Worm (Caenorhabditis elegans) whole organism, L4 larva: ENCODE measurements around the gene C28C12.12.

Experiments used
- F10B5.3 ChIP-seq: sonication (generic microtip); optimal IDR thresholded peaks from 2 replicates; lab custom pipeline; 2016; ENCODE audit warnings: mild to moderate bottlenecking, missing genetic modification characterization, missing compliant biosample characterization
- R02D3.7 ChIP-seq: fragments of 150-350 bp; sonication (generic microtip); optimal IDR thresholded peaks from 3 replicates; lab custom pipeline; 2014; ENCODE audit warnings: missing biosample characterization, missing genetic modification characterization
- T20F7.1 ChIP-seq: fragments of 200-800 bp; sonication (Bioruptor generic); optimal IDR thresholded peaks from 2 replicates; lab custom pipeline; 2018; ENCODE audit warnings: mild to moderate bottlenecking, missing genetic modification characterization, missing compliant biosample characterization
- Y105C5A.15 ChIP-seq: fragments of 200-800 bp; sonication (Bioruptor generic); IDR thresholded peaks from 2 replicates; pipeline ENCODE4 v1.3.6; 2022; ENCODE audit warnings: missing genetic modification characterization, missing compliant biosample characterization
- Y48G9A.11 ChIP-seq: fragments of 200-800 bp; sonication (Bioruptor generic); IDR thresholded peaks from 2 replicates; pipeline ENCODE4 v1.3.6; 2022; ENCODE audit warnings: missing genetic modification reagents, missing genetic modification characterization, missing compliant biosample characterization
- aha-1 ChIP-seq: fragments of 150-350 bp; peaks from one replicate; lab custom pipeline; 2014; ENCODE audit warnings: missing biosample characterization, missing genetic modification characterization
- arid-1 ChIP-seq: fragments of 200-800 bp; sonication (Bioruptor generic); conservative IDR thresholded peaks from 2 replicates; pipeline ENCODE4 v1.3.6; 2022; ENCODE audit warnings: missing genetic modification reagents, missing genetic modification characterization, missing compliant biosample characterization
- ceh-32 ChIP-seq: sonication (generic microtip); optimal IDR thresholded peaks from 2 replicates; lab custom pipeline; 2016; ENCODE audit warnings: mild to moderate bottlenecking, missing genetic modification characterization, missing compliant biosample characterization; ENCODE audit not compliant: poor library complexity
- daf-12 ChIP-seq: fragments of 150-350 bp; optimal IDR thresholded peaks from 2 replicates; lab custom pipeline; 2014; ENCODE audit warnings: missing biosample characterization, missing genetic modification reagents, missing genetic modification characterization
- daf-16 ChIP-seq, 3 experiments: sonication (generic microtip); optimal IDR thresholded peaks; 2 replicates each; lab custom pipeline; 2016 to 2017; ENCODE audit warnings: missing genetic modification characterization in 3 of 3, missing genetic modification reagents in 3 of 3, mild to moderate bottlenecking in 2 of 3, missing compliant biosample characterization in 2 of 3, missing biosample characterization in 1 of 3, moderate library complexity in 1 of 3
- dmd-6 ChIP-seq: fragments of 200-800 bp; sonication (Bioruptor generic); IDR thresholded peaks from 2 replicates; pipeline ENCODE4 v1.3.6; 2022; ENCODE audit warnings: missing genetic modification reagents, missing genetic modification characterization, missing compliant biosample characterization
- dmd-8 ChIP-seq: fragments of 200-800 bp; sonication (Bioruptor generic); IDR thresholded peaks from 2 replicates; pipeline ENCODE4 v1.3.6; 2022; ENCODE audit warnings: missing genetic modification characterization, missing compliant biosample characterization
- dve-1 ChIP-seq: sonication (generic microtip); optimal IDR thresholded peaks from 2 replicates; lab custom pipeline; 2017; ENCODE audit warnings: antibody characterized with exemption, mild to moderate bottlenecking, missing genetic modification characterization, missing compliant biosample characterization; ENCODE audit not compliant: insufficient read depth
- hif-1 ChIP-seq, 2 experiments: sonication (generic microtip); optimal IDR thresholded peaks; 2 replicates each; lab custom pipeline; 2016 to 2017; ENCODE audit warnings: missing compliant biosample characterization in 2 of 2, missing genetic modification characterization in 2 of 2, missing genetic modification reagents in 2 of 2, missing genotype in 2 of 2, mild to moderate bottlenecking in 1 of 2
- hlh-11 ChIP-seq: fragments of 200-800 bp; sonication (Bioruptor generic); optimal IDR thresholded peaks from 2 replicates; lab custom pipeline; 2018; ENCODE audit warnings: mild to moderate bottlenecking, missing genetic modification characterization, missing compliant biosample characterization
- hlh-30 ChIP-seq: sonication (generic microtip); optimal IDR thresholded peaks from 2 replicates; lab custom pipeline; 2017; ENCODE audit warnings: antibody characterized with exemption, mild to moderate bottlenecking, missing genetic modification characterization, missing compliant biosample characterization; ENCODE audit not compliant: insufficient read depth
- jun-1 ChIP-seq: fragments of 150-350 bp; optimal IDR thresholded peaks from 2 replicates; lab custom pipeline; 2014; ENCODE audit warnings: missing biosample characterization, missing genetic modification reagents, missing genetic modification characterization
- lim-7 ChIP-seq: fragments of 200-800 bp; sonication (Bioruptor generic); IDR thresholded peaks from 2 replicates; pipeline ENCODE4 v1.3.6; 2022; ENCODE audit warnings: missing genetic modification characterization, missing compliant biosample characterization
- lin-13 ChIP-seq: fragments of 150-350 bp; optimal IDR thresholded peaks from 2 replicates; lab custom pipeline; 2014; ENCODE audit warnings: missing biosample characterization, missing genetic modification reagents, missing genetic modification characterization
- lsy-2 ChIP-seq, 2 experiments: fragments of 150-350 bp in 1 of 2; sonication (generic microtip) in 1 of 2; optimal IDR thresholded peaks; 2 replicates each; lab custom pipeline; 2014 to 2017; ENCODE audit warnings: missing biosample characterization in 2 of 2, missing genetic modification characterization in 2 of 2
- mdl-1 ChIP-seq, 2 experiments: fragments of 150-350 bp in 1 of 2; sonication (generic microtip) in 1 of 2; optimal IDR thresholded peaks; 2 replicates each; lab custom pipeline; 2014 to 2017; ENCODE audit warnings: missing biosample characterization in 2 of 2, missing genetic modification characterization in 2 of 2
- mep-1 ChIP-seq: fragments of 150-350 bp; sonication (generic microtip); optimal IDR thresholded peaks from 3 replicates; lab custom pipeline; 2014; ENCODE audit warnings: missing biosample characterization, missing genetic modification characterization
- mxl-2 ChIP-seq: fragments of 200-800 bp; sonication (Bioruptor generic); conservative IDR thresholded peaks from 2 replicates; pipeline ENCODE4 v1.3.6; 2022; ENCODE audit warnings: missing genetic modification reagents, missing genetic modification characterization, missing compliant biosample characterization
- mxl-3 ChIP-seq: fragments of 200-800 bp; sonication (Bioruptor generic); optimal IDR thresholded peaks from 2 replicates; lab custom pipeline; 2018; ENCODE audit warnings: mild to moderate bottlenecking, missing genetic modification characterization, missing compliant biosample characterization
- nhr-111 ChIP-seq: fragments of 200-800 bp; sonication (Bioruptor generic); optimal IDR thresholded peaks from 2 replicates; lab custom pipeline; 2018; ENCODE audit warnings: mild to moderate bottlenecking, missing genetic modification characterization, missing compliant biosample characterization
- nhr-237 ChIP-seq: sonication (generic microtip); optimal IDR thresholded peaks from 2 replicates; lab custom pipeline; 2017; ENCODE audit warnings: missing biosample characterization, missing genetic modification characterization
- nhr-28 ChIP-seq: fragments of 150-350 bp; optimal IDR thresholded peaks from 2 replicates; lab custom pipeline; 2014; ENCODE audit warnings: missing biosample characterization, missing genetic modification characterization
- nhr-42 ChIP-seq: fragments of 200-800 bp; sonication (Bioruptor generic); IDR thresholded peaks from 2 replicates; pipeline ENCODE4 v1.3.6; 2022; ENCODE audit warnings: missing genetic modification characterization, missing compliant biosample characterization
- nhr-48 ChIP-seq: sonication (generic microtip); optimal IDR thresholded peaks from 2 replicates; lab custom pipeline; 2016; ENCODE audit warnings: mild to moderate bottlenecking, missing genetic modification characterization, missing compliant biosample characterization
- nhr-77 ChIP-seq: fragments of 150-350 bp; optimal IDR thresholded peaks from 2 replicates; lab custom pipeline; 2014; ENCODE audit warnings: missing biosample characterization, missing genetic modification characterization
- pha-4 ChIP-seq, 2 experiments: fragments of 150-350 bp in 1 of 2; fragments of 200-800 bp in 1 of 2; sonication (Bioruptor generic) in 1 of 2; IDR thresholded peaks in 1 of 2; optimal IDR thresholded peaks in 1 of 2; 2 replicates each; pipeline versions ENCODE4 v1.3.6 to Lab custom; 2014 to 2022; ENCODE audit warnings: missing genetic modification characterization in 2 of 2, missing genetic modification reagents in 2 of 2, missing biosample characterization in 1 of 2, missing compliant biosample characterization in 1 of 2
- php-3 ChIP-seq: fragments of 200-800 bp; sonication (Bioruptor generic); IDR thresholded peaks from 2 replicates; pipeline ENCODE4 v1.3.6; 2022; ENCODE audit warnings: missing genetic modification reagents, missing genetic modification characterization, missing compliant biosample characterization
- pqm-1 ChIP-seq: sonication (generic microtip); optimal IDR thresholded peaks from 2 replicates; lab custom pipeline; 2017; ENCODE audit warnings: missing biosample characterization, missing genetic modification characterization
- saeg-2 ChIP-seq: fragments of 200-800 bp; sonication (Bioruptor generic); IDR thresholded peaks from 2 replicates; pipeline ENCODE4 v1.3.6; 2022; ENCODE audit warnings: missing genetic modification reagents, missing genetic modification characterization, missing compliant biosample characterization
- tra-1 ChIP-seq: fragments of 200-800 bp; sonication (Bioruptor generic); IDR thresholded peaks from 2 replicates; pipeline ENCODE4 v1.3.6; 2022; ENCODE audit warnings: missing genetic modification reagents, missing genetic modification characterization, missing compliant biosample characterization
- unc-62 ChIP-seq, 3 experiments: fragments of 150-350 bp in 1 of 3; sonication (generic microtip); optimal IDR thresholded peaks in 2 of 3; peaks in 1 of 3; 1 replicate in 1 of 3; 2 replicates in 2 of 3; lab custom pipeline; 2014 to 2017; ENCODE audit warnings: missing biosample characterization in 3 of 3, missing genetic modification characterization in 3 of 3, missing genetic modification reagents in 3 of 3, missing genotype in 1 of 3
- zag-1 ChIP-seq: fragments of 150-350 bp; optimal IDR thresholded peaks from 2 replicates; lab custom pipeline; 2014; ENCODE audit warnings: missing biosample characterization, missing genetic modification characterization
- ztf-7 ChIP-seq: fragments of 150-350 bp; optimal IDR thresholded peaks from 2 replicates; lab custom pipeline; 2014; ENCODE audit warnings: missing biosample characterization, missing genetic modification characterization

The C28C12.12 gene

DNA sequence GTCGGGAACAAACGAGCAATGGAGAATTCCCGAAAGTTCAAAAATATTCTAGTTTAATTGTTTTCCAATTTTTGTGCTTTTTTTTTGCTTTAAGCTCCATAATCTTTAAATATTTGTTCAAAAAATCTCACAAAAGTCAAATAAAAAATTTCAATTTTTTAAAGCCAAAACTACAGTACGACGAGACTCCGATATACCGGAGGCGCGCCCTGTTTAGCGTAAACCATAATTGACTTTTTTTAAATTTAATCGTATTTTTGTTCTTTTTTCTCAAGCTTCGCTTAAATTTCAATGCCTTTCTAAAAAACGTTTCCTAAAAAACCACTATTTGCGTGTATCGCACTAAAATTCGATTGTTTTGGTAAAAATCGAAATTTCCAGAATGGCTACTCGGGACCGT lies 39.3 kb downstream of the C28C12.12 start, which contains the start of gene syx-4:
syx-4 (plus strand) TSS at position 382 of the 400 bp plus-strand sequence.
- no peak for TF ChIP-seq nhr-28 (tag; lab: Kevin White, UChicago)
- peak; percentile 97 for TF ChIP-seq Y48G9A.11 (GFP tag; lab: Robert Waterston, UW)
- TF ChIP-seq, all 104 proteins: peak for 1

DNA sequence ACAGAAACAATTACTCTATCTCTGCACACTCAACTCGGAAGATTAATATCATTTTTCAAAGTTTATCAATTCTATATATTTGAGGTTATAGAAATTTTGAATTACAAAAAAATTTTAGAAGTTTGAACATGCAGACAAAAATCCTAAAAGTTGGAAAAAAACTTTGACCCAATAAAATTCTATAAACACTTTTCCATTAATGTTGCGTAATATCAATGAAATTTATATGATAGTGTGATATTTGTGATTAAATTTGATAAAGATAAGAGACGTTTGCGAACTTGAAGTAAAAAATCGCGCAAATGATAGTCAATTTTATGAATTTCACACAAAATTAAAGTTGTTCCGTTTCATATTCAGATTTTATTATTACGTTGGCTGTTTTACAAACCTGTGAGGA lies 42.1 kb downstream of the C28C12.12 start:
- peak; percentile 32 for TF ChIP-seq aha-1
- peak; percentile 53 for TF ChIP-seq php-3 (GFP tag; lab: Robert Waterston, UW)
- TF ChIP-seq daf-16 (GFP tag; optimal IDR thresholded peaks at IDR 0.05; lab: Kevin White, UChicago) = no peak
- peak; percentile 33 for TF ChIP-seq daf-16 (tag; optimal IDR thresholded peaks at IDR 0.05; lab: Kevin White, UChicago)
- peak; percentile 31 for TF ChIP-seq pqm-1 (tag; lab: Kevin White, UChicago)
- no peak for TF ChIP-seq jun-1
- no peak for TF ChIP-seq nhr-48 (tag; lab: Kevin White, UChicago)

DNA sequence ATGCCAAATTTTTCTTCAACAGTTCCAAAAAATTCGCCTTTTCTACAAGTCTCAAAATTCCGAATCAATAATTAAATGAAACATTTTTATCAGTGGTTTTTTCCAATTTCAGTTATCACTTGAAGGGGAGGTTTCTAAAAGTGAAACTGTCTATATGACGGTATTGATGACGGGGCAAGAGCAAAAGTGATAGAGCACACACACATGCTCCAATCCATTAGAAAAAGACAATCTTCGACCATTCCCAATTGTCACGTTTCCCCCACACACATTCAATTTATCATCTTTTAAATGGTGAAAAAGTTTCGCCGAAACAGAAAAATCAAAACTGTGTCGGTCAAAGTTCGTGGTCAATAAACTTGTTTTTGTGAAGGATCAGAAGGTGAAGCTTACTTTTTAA lies 43.0 kb downstream of the C28C12.12 start:
- TF ChIP-seq pqm-1 (tag; lab: Kevin White, UChicago) (peak; percentile 66), nhr-48 (tag; lab: Kevin White, UChicago) (peak; percentile 12), nhr-28 (tag; lab: Kevin White, UChicago) (peak; percentile 54), dmd-8 (GFP tag; lab: Robert Waterston, UW) (no peak), nhr-42 (GFP tag; lab: Robert Waterston, UW) (no peak), ztf-7 (tag; lab: Kevin White, UChicago) (peak; percentile 47), unc-62 (GFP tag; optimal IDR thresholded peaks at IDR 0.05 in 1 of 2; lab: Kevin White, UChicago) (peak in 1 of 2 experiments; percentile 48), unc-62 (tag; optimal IDR thresholded peaks at IDR 0.05; lab: Kevin White, UChicago) (no peak), pha-4 (GFP tag; IDR thresholded peaks at IDR 0.05; lab: Robert Waterston, UW) (no peak), pha-4 (tag; optimal IDR thresholded peaks at IDR 0.05; lab: Kevin White, UChicago) (no peak), hlh-30 (tag; lab: Kevin White, UChicago) (peak; percentile 42), mxl-2 (GFP tag; lab: Robert Waterston, UW) (no peak), tra-1 (GFP tag; lab: Robert Waterston, UW) (0 out of 2 replicates have a peak, but pooled peaks have one; percentile 41), Y48G9A.11 (GFP tag; lab: Robert Waterston, UW) (no peak), dve-1 (tag; lab: Kevin White, UChicago) (peak; percentile 88), daf-12 (tag; lab: Kevin White, UChicago) (no peak), php-3 (GFP tag; lab: Robert Waterston, UW) (peak; percentile 74), mep-1 (tag; lab: Kevin White, UChicago) (peak; percentile 15), lim-7 (peak; percentile 9; the same call in 1 of the 2 replicates), zag-1 (no peak), dmd-6 (peak; percentile 94), jun-1 (no peak), lsy-2 (tag; optimal IDR thresholded peaks at IDR 0.05; lab: Kevin White, UChicago) (peak in 1 of 2 experiments; percentile 26), aha-1 (peak; percentile 74), daf-16 (GFP tag; optimal IDR thresholded peaks at IDR 0.05; lab: Kevin White, UChicago) (no peak), daf-16 (tag; optimal IDR thresholded peaks at IDR 0.05; lab: Kevin White, UChicago) (peak; percentile 53), hif-1 (tag; optimal IDR thresholded peaks at IDR 0.05; lab: Kevin White, UChicago) (peak in 1 of 2 experiments; percentile 81), hlh-11 (peak; percentile 80), mxl-3 (GFP tag; lab: Kevin White, UChicago) (peak; percentile 8), mdl-1 (tag; optimal IDR thresholded peaks at IDR 0.05; lab: Kevin White, UChicago) (peak in 1 of 2 experiments; percentile 37)

DNA sequence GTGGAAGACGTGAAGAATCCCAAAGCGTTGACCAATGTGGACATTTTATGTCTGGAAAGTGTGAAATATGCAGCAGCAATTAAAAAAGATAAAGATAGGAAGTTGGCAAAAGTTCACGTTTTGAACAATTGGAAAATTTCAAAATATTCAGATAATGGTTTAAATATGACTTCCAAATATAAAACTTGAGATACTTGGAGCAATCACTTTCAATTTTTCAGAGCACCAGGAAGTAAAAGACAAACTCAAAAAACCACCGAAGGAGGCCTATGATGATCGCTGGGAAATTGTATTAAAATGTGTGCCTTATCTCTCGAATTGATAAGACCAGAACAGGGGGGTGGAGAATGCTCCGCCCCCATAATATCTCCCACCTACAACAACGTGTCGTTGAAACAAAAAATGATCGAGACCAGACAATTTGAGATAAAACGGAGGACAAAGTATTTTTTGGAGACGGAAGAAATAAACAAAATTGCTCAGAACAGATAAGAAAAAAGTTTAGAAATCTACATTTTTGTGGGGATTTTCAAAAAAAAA lies 44.4 kb downstream of the C28C12.12 start, which contains the start of gene eppl-1:
eppl-1 (minus strand) TSS at position 51 of the 540 bp plus-strand sequence.
- TF ChIP-seq nhr-111 (GFP tag; lab: Kevin White, UChicago) (no peak), Y105C5A.15 (GFP tag; lab: Robert Waterston, UW) (no peak), lin-13 (GFP tag; lab: Kevin White, UChicago) (no peak), pqm-1 (tag; lab: Kevin White, UChicago) (peak; percentile 58), hlh-30 (tag; lab: Kevin White, UChicago) (no peak), mxl-3 (GFP tag; lab: Kevin White, UChicago) (peak; percentile 64), F10B5.3 (no peak), nhr-28 (tag; lab: Kevin White, UChicago) (no peak), hlh-11 (peak; percentile 55), nhr-237 (tag; lab: Kevin White, UChicago) (no peak), aha-1 (peak; percentile 49), nhr-77 (no peak), dmd-6 (peak; percentile 68), R02D3.7 (tag; lab: Kevin White, UChicago) (no peak), T20F7.1 (GFP tag; lab: Kevin White, UChicago) (no peak), mep-1 (tag; lab: Kevin White, UChicago) (no peak), arid-1 (GFP tag; lab: Robert Waterston, UW) (no peak), saeg-2 (GFP tag; lab: Robert Waterston, UW) (no peak), ceh-32 (tag; lab: Kevin White, UChicago) (no peak), dve-1 (tag; lab: Kevin White, UChicago) (peak; percentile 38)
